Worm (Caenorhabditis elegans) whole organism, mixed stage, embryonic: Measurements from ENCODE around the gene srh-266.

Source experiments
- blmp-1 ChIP-seq: fragments of 150-350 bp; optimal IDR thresholded peaks from 2 replicates; lab custom pipeline; 2014; ENCODE audit warnings: missing biosample characterization, missing genetic modification characterization
- ceh-39 ChIP-seq: fragments of 150-350 bp; optimal IDR thresholded peaks from 2 replicates; lab custom pipeline; 2014; ENCODE audit warnings: missing biosample characterization, missing genetic modification characterization
- ceh-43 ChIP-seq: fragments of 200-800 bp; sonication (Bioruptor generic); optimal IDR thresholded peaks from 2 replicates; lab custom pipeline; 2018; ENCODE audit warnings: mild to moderate bottlenecking, missing genetic modification characterization, moderate library complexity, missing compliant biosample characterization
- ceh-83 ChIP-seq: fragments of 200-800 bp; sonication (Bioruptor generic); optimal IDR thresholded peaks from 2 replicates; lab custom pipeline; 2018; ENCODE audit warnings: mild to moderate bottlenecking, missing genetic modification characterization, missing compliant biosample characterization
- ces-1 ChIP-seq: fragments of 150-350 bp; optimal IDR thresholded peaks from 2 replicates; lab custom pipeline; 2014; ENCODE audit warnings: missing biosample characterization, missing genetic modification reagents, missing genetic modification characterization
- cnd-1 ChIP-seq: fragments of 200-800 bp; sonication (Bioruptor generic); optimal IDR thresholded peaks from 2 replicates; lab custom pipeline; 2018; ENCODE audit warnings: mild to moderate bottlenecking, missing genetic modification characterization, missing compliant biosample characterization
- drap-1 ChIP-seq: fragments of 200-800 bp; sonication (Bioruptor generic); optimal IDR thresholded peaks from 3 replicates; lab custom pipeline; 2018; ENCODE audit warnings: mild to moderate bottlenecking, missing genetic modification characterization, missing compliant biosample characterization
- elt-1 ChIP-seq: sonication (generic microtip); optimal IDR thresholded peaks from 2 replicates; lab custom pipeline; 2017; ENCODE audit warnings: missing genetic modification characterization, mild to moderate bottlenecking, missing compliant biosample characterization, antibody characterized with exemption, moderate library complexity, borderline replicate concordance; ENCODE audit not compliant: insufficient read depth
- elt-3 ChIP-seq: fragments of 150-350 bp; optimal IDR thresholded peaks from 2 replicates; lab custom pipeline; 2014; ENCODE audit warnings: missing biosample characterization, missing genetic modification characterization
- flh-1 ChIP-seq: fragments of 200-800 bp; sonication (Bioruptor generic); optimal IDR thresholded peaks from 2 replicates; lab custom pipeline; 2018; ENCODE audit warnings: mild to moderate bottlenecking, missing genetic modification characterization, moderate library complexity, missing compliant biosample characterization
- hlh-1 ChIP-seq: fragments of 150-350 bp; optimal IDR thresholded peaks from 2 replicates; lab custom pipeline; 2014; ENCODE audit warnings: missing biosample characterization, missing genetic modification reagents, missing genetic modification characterization
- lin-32 ChIP-seq: fragments of 200-800 bp; sonication (Bioruptor generic); optimal IDR thresholded peaks from 2 replicates; lab custom pipeline; 2018; ENCODE audit warnings: mild to moderate bottlenecking, missing genetic modification characterization, missing compliant biosample characterization
- lsy-2 ChIP-seq: fragments of 150-350 bp; optimal IDR thresholded peaks from 2 replicates; lab custom pipeline; 2014; ENCODE audit warnings: missing biosample characterization, missing genetic modification characterization
- mab-5 ChIP-seq: fragments of 150-350 bp; optimal IDR thresholded peaks from 2 replicates; lab custom pipeline; 2014; ENCODE audit warnings: missing biosample characterization, missing genetic modification characterization
- mep-1 ChIP-seq: fragments of 150-350 bp; optimal IDR thresholded peaks from 2 replicates; lab custom pipeline; 2017; ENCODE audit warnings: missing biosample characterization, missing genetic modification reagents, missing genetic modification characterization, inconsistent platforms
- mls-2 ChIP-seq: sonication (generic microtip); optimal IDR thresholded peaks from 2 replicates; lab custom pipeline; 2016; ENCODE audit warnings: mild to moderate bottlenecking, missing genetic modification characterization, moderate library complexity, missing compliant biosample characterization
- nhr-12 ChIP-seq: fragments of 150-350 bp; optimal IDR thresholded peaks from 2 replicates; lab custom pipeline; 2014; ENCODE audit warnings: missing biosample characterization, missing genetic modification characterization
- nhr-2 ChIP-seq: fragments of 150-350 bp; optimal IDR thresholded peaks from 2 replicates; lab custom pipeline; 2014; ENCODE audit warnings: missing biosample characterization, missing genetic modification characterization
- nhr-28 ChIP-seq: fragments of 150-350 bp; optimal IDR thresholded peaks from 2 replicates; lab custom pipeline; 2014; ENCODE audit warnings: missing biosample characterization, missing genetic modification characterization
- nhr-76 ChIP-seq: sonication (generic microtip); optimal IDR thresholded peaks from 2 replicates; lab custom pipeline; 2017; ENCODE audit warnings: missing biosample characterization, missing genetic modification characterization
- pha-4 ChIP-seq: fragments of 150-350 bp; optimal IDR thresholded peaks from 2 replicates; lab custom pipeline; 2018; ENCODE audit warnings: missing biosample characterization, missing genetic modification reagents, missing genetic modification characterization
- sem-2 ChIP-seq: fragments of 200-800 bp; sonication (Bioruptor generic); optimal IDR thresholded peaks from 2 replicates; lab custom pipeline; 2018; ENCODE audit warnings: mild to moderate bottlenecking, missing genetic modification characterization, missing compliant biosample characterization
- snpc-4 ChIP-seq: fragments of 150-350 bp; optimal IDR thresholded peaks from 2 replicates; lab custom pipeline; 2014; ENCODE audit warnings: missing biosample characterization, missing genetic modification characterization
- sptf-1 ChIP-seq: sonication (generic microtip); optimal IDR thresholded peaks from 2 replicates; lab custom pipeline; 2017; ENCODE audit warnings: mild to moderate bottlenecking, missing genetic modification characterization, moderate library complexity, missing compliant biosample characterization
- tbx-8 ChIP-seq: fragments of 200-800 bp; sonication (Bioruptor generic); optimal IDR thresholded peaks from 2 replicates; lab custom pipeline; 2018; ENCODE audit warnings: mild to moderate bottlenecking, missing genetic modification characterization, moderate library complexity, missing compliant biosample characterization
- unc-120 ChIP-seq: sonication (generic microtip); optimal IDR thresholded peaks from 2 replicates; lab custom pipeline; 2017; ENCODE audit warnings: missing genetic modification characterization, missing compliant biosample characterization; ENCODE audit not compliant: poor library complexity, severe bottlenecking
- unc-39 ChIP-seq: fragments of 150-350 bp; optimal IDR thresholded peaks from 2 replicates; lab custom pipeline; 2014; ENCODE audit warnings: missing biosample characterization, missing genetic modification characterization
- unc-62 ChIP-seq: fragments of 150-350 bp; optimal IDR thresholded peaks from 2 replicates; lab custom pipeline; 2014; ENCODE audit warnings: missing biosample characterization, missing genetic modification reagents, missing genetic modification characterization
- zip-8 ChIP-seq: fragments of 150-350 bp; optimal IDR thresholded peaks from 2 replicates; lab custom pipeline; 2014; ENCODE audit warnings: missing biosample characterization, missing genetic modification characterization
- ztf-11 ChIP-seq: fragments of 150-350 bp; optimal IDR thresholded peaks from 2 replicates; lab custom pipeline; 2014; ENCODE audit warnings: missing biosample characterization, missing genetic modification characterization

Gene srh-266

ce11 chrV:695914-696313 is 31.3 kb downstream of the srh-266 start, which contains the start of gene srj-52:
Gene srj-52 (minus strand): TSS chrV:696014.
- no peak for TF ChIP-seq hlh-1 (tag; lab: Kevin White, UChicago)
- no peak for TF ChIP-seq ceh-39
- TF ChIP-seq ceh-43 (GFP tag; lab: Kevin White, UChicago) = no peak
- no peak for TF ChIP-seq sem-2 (GFP tag; lab: Kevin White, UChicago)
- no peak for TF ChIP-seq elt-1 (tag; lab: Kevin White, UChicago)
- TF ChIP-seq unc-62 (GFP tag; lab: Kevin White, UChicago) = no peak
- TF ChIP-seq sptf-1 (tag; lab: Kevin White, UChicago) = no peak
- TF ChIP-seq ceh-83 (GFP tag; lab: Kevin White, UChicago) = no peak
- no peak for TF ChIP-seq elt-3

DNA sequence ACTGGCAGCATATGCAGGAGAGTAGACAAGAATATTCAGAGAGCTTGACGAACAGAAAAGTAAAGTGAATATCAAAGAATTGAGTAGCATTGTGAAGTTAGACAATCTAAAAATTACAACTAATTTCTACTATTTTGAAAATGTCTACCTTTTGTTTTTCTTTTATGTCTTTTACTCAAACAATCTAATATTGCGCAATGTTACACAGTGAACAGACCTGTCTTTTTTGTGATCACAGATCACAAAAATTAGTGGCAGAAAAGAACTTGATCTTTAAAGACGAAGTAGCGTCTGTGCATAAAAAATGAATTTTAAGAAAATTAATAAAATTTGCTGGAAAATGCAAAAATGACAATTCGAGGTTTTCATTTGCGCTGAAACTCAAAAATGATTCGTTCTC is 34.5 kb downstream of the srh-266 start:
- peak; percentile 74 for TF ChIP-seq zip-8 (tag; lab: Kevin White, UChicago)
- no peak for TF ChIP-seq ceh-39

DNA sequence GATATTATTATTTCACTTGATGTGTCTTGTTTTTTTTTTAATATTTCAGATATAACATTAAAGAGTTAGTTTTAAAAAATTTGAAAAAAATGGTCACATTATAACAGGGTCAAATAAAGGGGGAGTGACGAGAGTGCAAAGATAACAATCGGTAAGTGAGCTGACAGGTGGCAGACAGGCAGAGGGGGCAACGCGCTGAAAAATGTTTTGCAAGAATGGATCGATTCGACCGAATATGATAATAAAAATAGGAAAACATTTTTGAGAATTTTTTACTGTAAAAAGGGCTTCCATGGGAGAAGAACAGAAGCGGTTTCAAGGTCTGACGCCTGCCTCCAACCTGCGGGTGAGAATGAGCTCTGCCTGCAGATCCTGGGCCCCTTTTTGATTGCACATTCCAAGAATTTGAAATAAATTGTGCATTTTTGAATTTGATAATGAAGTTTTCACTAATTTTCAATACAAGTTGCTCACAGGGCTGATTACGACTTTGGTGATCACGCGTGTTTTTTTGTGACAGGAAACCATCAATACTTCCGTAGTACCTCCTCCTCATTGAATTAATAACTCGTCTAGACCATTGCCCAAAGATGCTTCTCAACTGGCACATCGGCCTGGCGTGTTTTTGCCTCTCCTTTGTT is 35.0 kb downstream of the srh-266 start, which contains the start of the genes ugt-29 and srx-5:
TSS of gene ugt-29 (minus strand) at position 101 of the 641 bp plus-strand sequence.
TSS of gene srx-5 (plus strand) at position 591 of the 641 bp plus-strand sequence.
- TF ChIP-seq lsy-2 (tag; lab: Kevin White, UChicago) = no peak
- TF ChIP-seq flh-1 (GFP tag; lab: Kevin White, UChicago) = no peak
- TF ChIP-seq cnd-1 = no peak
- no peak for TF ChIP-seq unc-120 (tag; lab: Kevin White, UChicago)
- TF ChIP-seq tbx-8 = no peak
- TF ChIP-seq lin-32 (GFP tag; lab: Kevin White, UChicago) = no peak
- TF ChIP-seq sptf-1 (tag; lab: Kevin White, UChicago) = no peak
- no peak for TF ChIP-seq blmp-1 (tag; lab: Kevin White, UChicago)
- TF ChIP-seq elt-1 (tag; lab: Kevin White, UChicago) = no peak
- TF ChIP-seq nhr-28 = no peak
- TF ChIP-seq mls-2 (tag; lab: Kevin White, UChicago) = no peak
- no peak for TF ChIP-seq unc-62 (GFP tag; lab: Kevin White, UChicago)
- no peak for TF ChIP-seq nhr-76 (tag; lab: Kevin White, UChicago)
- TF ChIP-seq mab-5 (tag; lab: Kevin White, UChicago) = no peak
- TF ChIP-seq mep-1 (tag; lab: Kevin White, UChicago) = no peak
- no peak for TF ChIP-seq pha-4

ce11 chrV:702260-702659 is 37.7 kb downstream of the srh-266 start, which contains the start of gene srbc-37:
Gene srbc-37 (plus strand): TSS chrV:702560.
- TF ChIP-seq drap-1 = no peak
- no peak for TF ChIP-seq pha-4
- TF ChIP-seq zip-8 (tag; lab: Kevin White, UChicago) = no peak
- no peak for TF ChIP-seq unc-62 (GFP tag; lab: Kevin White, UChicago)
- TF ChIP-seq ceh-83 (GFP tag; lab: Kevin White, UChicago) = no peak
- no peak for TF ChIP-seq mls-2 (tag; lab: Kevin White, UChicago)
- no peak for TF ChIP-seq elt-1 (tag; lab: Kevin White, UChicago)
- TF ChIP-seq unc-39 (tag; lab: Kevin White, UChicago) = no peak
- no peak for TF ChIP-seq nhr-28
- no peak for TF ChIP-seq nhr-12 (tag; lab: Kevin White, UChicago)
- TF ChIP-seq ztf-11 (tag; lab: Kevin White, UChicago) = no peak
- no peak for TF ChIP-seq nhr-2
- TF ChIP-seq lsy-2 (tag; lab: Kevin White, UChicago) = no peak
- TF ChIP-seq ces-1 (GFP tag; lab: Kevin White, UChicago) = no peak
- no peak for TF ChIP-seq ceh-39
- TF ChIP-seq flh-1 (GFP tag; lab: Kevin White, UChicago) = no peak
- TF ChIP-seq mep-1 (tag; lab: Kevin White, UChicago) = no peak
- TF ChIP-seq tbx-8 = no peak

- TF ChIP-seq snpc-4 (tag; lab: Kevin White, UChicago) (no peak), ceh-83 (GFP tag; lab: Kevin White, UChicago) (no peak), mep-1 (tag; lab: Kevin White, UChicago) (no peak), cnd-1 (no peak), drap-1 (no peak), hlh-1 (tag; lab: Kevin White, UChicago) (no peak), lsy-2 (tag; lab: Kevin White, UChicago) (no peak), nhr-76 (tag; lab: Kevin White, UChicago) (no peak), unc-120 (tag; lab: Kevin White, UChicago) (no peak)
Measured at ce11 chrV:706918-707317, 42.3 kb downstream of the srh-266 start, which contains the start of gene srbc-38. Gene srbc-38 (plus strand): TSS chrV:707218.
